Worm (Caenorhabditis elegans): Measurements from ENCODE around the gene srx-54.

- TF ChIP-seq ceh-40 (GFP tag; IDR thresholded peaks at IDR 0.05) (no peak), dpff-1 (tag; optimal IDR thresholded peaks at IDR 0.05) (no peak), attf-6 (GFP tag; IDR thresholded peaks at IDR 0.05) (no peak), ama-1 (optimal IDR thresholded peaks at IDR 0.05) (no peak), ama-1 (GFP tag; optimal IDR thresholded peaks at IDR 0.05) (no peak), nfya-1 (tag; optimal IDR thresholded peaks at IDR 0.05; ENCODE audit: borderline replicate concordance, insufficient read depth) (no peak), ztf-26 (tag; optimal IDR thresholded peaks at IDR 0.05) (no peak), rcor-1 (GFP tag; IDR thresholded peaks at IDR 0.05) (no peak), pha-4 (tag; optimal IDR thresholded peaks at IDR 0.05) (no peak), ceh-27 (GFP tag; optimal IDR thresholded peaks at IDR 0.05) (no peak), pbrm-1 (GFP tag; IDR thresholded peaks at IDR 0.05) (no peak), unc-62 (GFP tag; optimal IDR thresholded peaks at IDR 0.05) (no peak)
Measured at ce11 chrV:16992383-16992782, 17.4 kb downstream of the srx-54 start.
